Fruit fly (Drosophila melanogaster) whole organism, embryonic: Measurements from ENCODE around the gene CG5355.

Experiments used
- CG10321 ChIP-seq: fragments of 200-800 bp; sonication (Bioruptor generic); IDR thresholded peaks from 2 replicates; pipeline ENCODE4 v1.3.6; 2022; ENCODE audit warnings: missing biosample characterization, missing genetic modification characterization
- CG11504 ChIP-seq: fragments of 200-800 bp; sonication (Bioruptor generic); optimal IDR thresholded peaks from 3 replicates; lab custom pipeline; 2019; ENCODE audit warnings: missing biosample characterization, mild to moderate bottlenecking, missing genetic modification characterization, moderate library complexity
- CG12104 ChIP-seq: fragments of 200-800 bp; sonication (Bioruptor generic); optimal IDR thresholded peaks from 3 replicates; lab custom pipeline; 2016; ENCODE audit warnings: missing biosample characterization, missing genetic modification characterization
- CG12155 ChIP-seq: fragments of 200-800 bp; sonication (Bioruptor generic); optimal IDR thresholded peaks from 3 replicates; lab custom pipeline; 2016; ENCODE audit warnings: missing biosample characterization, missing genetic modification characterization
- CG15073 ChIP-seq: fragments of 200-800 bp; sonication (Bioruptor generic); optimal IDR thresholded peaks from 2 replicates; lab custom pipeline; 2016; ENCODE audit warnings: missing biosample characterization, missing genetic modification characterization
- CG1647 ChIP-seq: fragments of 200-800 bp; sonication (Bioruptor generic); optimal IDR thresholded peaks from 3 replicates; lab custom pipeline; 2016; ENCODE audit warnings: missing biosample characterization, missing genetic modification characterization
- CG17912 ChIP-seq: fragments of 200-800 bp; sonication (Bioruptor generic); optimal IDR thresholded peaks from 2 replicates; lab custom pipeline; 2018; ENCODE audit warnings: missing biosample characterization, mild to moderate bottlenecking, missing genetic modification characterization
- CG2116 ChIP-seq: fragments of 200-800 bp; sonication (Bioruptor generic); optimal IDR thresholded peaks from 3 replicates; lab custom pipeline; 2018; ENCODE audit warnings: missing biosample characterization, mild to moderate bottlenecking, missing genetic modification characterization
- CG2120 ChIP-seq: fragments of 200-800 bp; sonication (Bioruptor generic); optimal IDR thresholded peaks from 3 replicates; lab custom pipeline; 2016; ENCODE audit warnings: missing biosample characterization, missing genetic modification characterization
- CG2712 ChIP-seq: fragments of 200-800 bp; optimal IDR thresholded peaks from 3 replicates; lab custom pipeline; 2019; ENCODE audit warnings: missing biosample characterization, mild to moderate bottlenecking, missing genetic modification characterization, moderate library complexity
- CG3065 ChIP-seq: fragments of 200-800 bp; sonication (Bioruptor generic); optimal IDR thresholded peaks from 2 replicates; lab custom pipeline; 2016; ENCODE audit warnings: missing biosample characterization, missing genetic modification characterization
- CG31388 ChIP-seq: fragments of 200-800 bp; sonication (Bioruptor generic); optimal IDR thresholded peaks from 2 replicates; lab custom pipeline; 2016; ENCODE audit warnings: missing biosample characterization, missing genetic modification characterization
- CG3726 ChIP-seq: fragments of 200-800 bp; sonication (Bioruptor generic); IDR thresholded peaks from 3 replicates; pipeline ENCODE4, ENCODE4 v1.3.6; 2022; ENCODE audit warnings: missing biosample characterization, missing genetic modification characterization
- CG4854 ChIP-seq: fragments of 200-800 bp; sonication (Bioruptor generic); optimal IDR thresholded peaks from 2 replicates; lab custom pipeline; 2016; ENCODE audit warnings: missing biosample characterization, missing genetic modification characterization, inconsistent platforms
- CG6254 ChIP-seq: fragments of 200-800 bp; sonication (Bioruptor generic); optimal IDR thresholded peaks from 3 replicates; lab custom pipeline; 2017; ENCODE audit warnings: mild to moderate bottlenecking, missing biosample characterization, missing genetic modification reagents, missing genetic modification characterization
- CHES-1-like ChIP-seq: fragments of 200-800 bp; sonication (Bioruptor generic); optimal IDR thresholded peaks from 2 replicates; lab custom pipeline; 2016; ENCODE audit warnings: missing biosample characterization, missing genetic modification characterization
- Fer3 ChIP-seq: fragments of 200-800 bp; sonication (Bioruptor generic); optimal IDR thresholded peaks from 2 replicates; lab custom pipeline; 2018; ENCODE audit warnings: missing biosample characterization, mild to moderate bottlenecking, missing genetic modification characterization, moderate library complexity
- HmgZ ChIP-seq: fragments of 200-800 bp; sonication (Bioruptor generic); optimal IDR thresholded peaks from 2 replicates; lab custom pipeline; 2018; ENCODE audit warnings: missing biosample characterization, mild to moderate bottlenecking, missing genetic modification characterization
- Hr3 ChIP-seq: fragments of 200-800 bp; sonication (Bioruptor generic); optimal IDR thresholded peaks from 3 replicates; lab custom pipeline; 2016; ENCODE audit warnings: missing biosample characterization, missing genetic modification characterization
- Neu2 ChIP-seq: fragments of 200-800 bp; sonication (Bioruptor generic); optimal IDR thresholded peaks from 3 replicates; lab custom pipeline; 2016; ENCODE audit warnings: missing biosample characterization, missing genetic modification characterization, borderline replicate concordance
- Oaz ChIP-seq: fragments of 200-800 bp; sonication (Bioruptor generic); IDR thresholded peaks from 2 replicates; pipeline ENCODE4 v1.3.6; 2022; ENCODE audit warnings: missing biosample characterization, missing genetic modification characterization
- Usf ChIP-seq: fragments of 200-800 bp; sonication (Bioruptor generic); optimal IDR thresholded peaks from 2 replicates; lab custom pipeline; 2017; ENCODE audit warnings: missing genotype, missing biosample characterization, missing genetic modification characterization
- Xbp1 ChIP-seq: fragments of 200-800 bp; sonication (Bioruptor generic); optimal IDR thresholded peaks from 3 replicates; lab custom pipeline; 2016; ENCODE audit warnings: missing biosample characterization, mild to moderate bottlenecking, missing genetic modification characterization
- al ChIP-seq: fragments of 200-800 bp; sonication (Bioruptor generic); IDR thresholded peaks from 2 replicates; pipeline ENCODE4 v1.3.6; 2022; ENCODE audit warnings: missing biosample characterization, missing genetic modification characterization
- az2 ChIP-seq: fragments of 200-800 bp; sonication (Bioruptor generic); optimal IDR thresholded peaks from 3 replicates; lab custom pipeline; 2016; ENCODE audit warnings: missing biosample characterization, missing genetic modification characterization
- bsh ChIP-seq, 2 experiments: fragments of 200-800 bp; sonication (Bioruptor generic); optimal IDR thresholded peaks; 2 replicates each; lab custom pipeline; 2017 to 2018; ENCODE audit warnings: mild to moderate bottlenecking in 2 of 2, missing biosample characterization in 2 of 2, missing genetic modification characterization in 2 of 2, moderate library complexity in 1 of 2
- cato ChIP-seq: fragments of 200-800 bp; sonication (Bioruptor generic); optimal IDR thresholded peaks from 2 replicates; lab custom pipeline; 2016; ENCODE audit warnings: missing biosample characterization, missing genetic modification characterization, borderline replicate concordance
- chif ChIP-seq, 2 experiments: fragments of 200-800 bp; sonication (Bioruptor generic); optimal IDR thresholded peaks; 3 replicates each; lab custom pipeline; 2016; ENCODE audit warnings: missing biosample characterization in 2 of 2, missing genetic modification characterization in 2 of 2
- ci ChIP-seq: fragments of 200-800 bp; sonication (Bioruptor generic); IDR thresholded peaks from 3 replicates; pipeline ENCODE4 v1.3.6; 2022; ENCODE audit warnings: missing biosample characterization, missing genetic modification characterization
- crol ChIP-seq: fragments of 200-800 bp; sonication (Bioruptor generic); IDR thresholded peaks from 2 replicates; pipeline ENCODE4 v1.3.6; 2022; ENCODE audit warnings: missing biosample characterization, missing genetic modification characterization
- grau ChIP-seq: fragments of 200-800 bp; optimal IDR thresholded peaks from 3 replicates; lab custom pipeline; 2019; ENCODE audit warnings: missing biosample characterization, mild to moderate bottlenecking, missing genetic modification characterization, moderate library complexity
- inv ChIP-seq: fragments of 200-800 bp; sonication (Bioruptor generic); IDR thresholded peaks from 2 replicates; pipeline ENCODE4 v1.3.6; 2022; ENCODE audit warnings: missing biosample characterization, missing genetic modification characterization; ENCODE audit not compliant: partially characterized antibody
- kah ChIP-seq: fragments of 200-800 bp; sonication (Bioruptor generic); optimal IDR thresholded peaks from 2 replicates; lab custom pipeline; 2018; ENCODE audit warnings: missing biosample characterization, mild to moderate bottlenecking, missing genetic modification characterization
- knrl ChIP-seq: fragments of 200-800 bp; sonication (Bioruptor generic); IDR thresholded peaks from 3 replicates; pipeline ENCODE4 v1.3.6; 2022; ENCODE audit warnings: missing biosample characterization, missing genetic modification characterization; ENCODE audit not compliant: partially characterized antibody
- lov ChIP-seq, 2 experiments: fragments of 200-800 bp in 1 of 2; fragments of >200 bp in 1 of 2; sonication (Bioruptor generic) in 1 of 2; IDR thresholded peaks in 1 of 2; optimal IDR thresholded peaks in 1 of 2; 2 replicates in 1 of 2; 3 replicates in 1 of 2; pipeline versions ENCODE4 v1.3.6 to Lab custom; 2017 to 2022; ENCODE audit warnings: missing biosample characterization in 1 of 2, missing genetic modification characterization in 1 of 2
- nau ChIP-seq: fragments of 200-800 bp; sonication (Bioruptor generic); optimal IDR thresholded peaks from 3 replicates; lab custom pipeline; 2017; ENCODE audit warnings: missing biosample characterization, mild to moderate bottlenecking, missing genetic modification characterization, missing genetic modification reagents
- odd ChIP-seq: fragments of 200-800 bp; sonication (Bioruptor generic); optimal IDR thresholded peaks from 2 replicates; lab custom pipeline; 2017; ENCODE audit warnings: missing biosample characterization, mild to moderate bottlenecking, missing genetic modification characterization
- onecut ChIP-seq: fragments of 200-800 bp; sonication (Bioruptor generic); IDR thresholded peaks from 2 replicates; pipeline ENCODE4 v1.3.6; 2022; ENCODE audit warnings: missing biosample characterization, missing genetic modification characterization
- pfk ChIP-seq: fragments of 200-800 bp; sonication (Bioruptor generic); optimal IDR thresholded peaks from 2 replicates; lab custom pipeline; 2018; ENCODE audit warnings: missing biosample characterization, mild to moderate bottlenecking, missing genetic modification characterization, moderate library complexity
- pros ChIP-seq: fragments of 200-800 bp; sonication (Bioruptor generic); optimal IDR thresholded peaks from 3 replicates; lab custom pipeline; 2019; ENCODE audit warnings: missing biosample characterization, mild to moderate bottlenecking, missing genetic modification characterization, moderate library complexity
- scrt ChIP-seq: fragments of 200-800 bp; sonication (Bioruptor generic); optimal IDR thresholded peaks from 2 replicates; lab custom pipeline; 2018; ENCODE audit warnings: missing biosample characterization, mild to moderate bottlenecking, missing genetic modification characterization, moderate library complexity
- sob ChIP-seq: fragments of 200-800 bp; sonication (Bioruptor generic); IDR thresholded peaks from 2 replicates; pipeline ENCODE4 v1.3.6; 2022; ENCODE audit warnings: missing biosample characterization, missing genetic modification characterization
- stc ChIP-seq: fragments of 200-800 bp; sonication (Bioruptor generic); IDR thresholded peaks from 2 replicates; pipeline ENCODE4 v1.3.6; 2022; ENCODE audit warnings: missing biosample characterization, missing genetic modification characterization
- tin ChIP-seq: fragments of 200-800 bp; sonication (Bioruptor generic); optimal IDR thresholded peaks from 3 replicates; lab custom pipeline; 2016; ENCODE audit warnings: missing biosample characterization, missing genetic modification characterization
- tio ChIP-seq: fragments of 200-800 bp; sonication (Bioruptor generic); optimal IDR thresholded peaks from 2 replicates; lab custom pipeline; 2017; ENCODE audit warnings: missing biosample characterization, missing genetic modification characterization, inconsistent platforms
- usp ChIP-seq: fragments of >200 bp; optimal IDR thresholded peaks from 2 replicates; lab custom pipeline; 2017; ENCODE audit warnings: missing biosample characterization, missing genetic modification characterization
- wdn ChIP-seq: fragments of 200-800 bp; sonication (Bioruptor generic); IDR thresholded peaks from 2 replicates; pipeline ENCODE4 v1.3.6; 2022; ENCODE audit warnings: missing biosample characterization, missing genetic modification characterization
- zfh2 ChIP-seq: fragments of 200-800 bp; sonication (Bioruptor generic); optimal IDR thresholded peaks from 2 replicates; lab custom pipeline; 2016; ENCODE audit warnings: missing biosample characterization, missing genetic modification characterization

CG5355 gene

DNA sequence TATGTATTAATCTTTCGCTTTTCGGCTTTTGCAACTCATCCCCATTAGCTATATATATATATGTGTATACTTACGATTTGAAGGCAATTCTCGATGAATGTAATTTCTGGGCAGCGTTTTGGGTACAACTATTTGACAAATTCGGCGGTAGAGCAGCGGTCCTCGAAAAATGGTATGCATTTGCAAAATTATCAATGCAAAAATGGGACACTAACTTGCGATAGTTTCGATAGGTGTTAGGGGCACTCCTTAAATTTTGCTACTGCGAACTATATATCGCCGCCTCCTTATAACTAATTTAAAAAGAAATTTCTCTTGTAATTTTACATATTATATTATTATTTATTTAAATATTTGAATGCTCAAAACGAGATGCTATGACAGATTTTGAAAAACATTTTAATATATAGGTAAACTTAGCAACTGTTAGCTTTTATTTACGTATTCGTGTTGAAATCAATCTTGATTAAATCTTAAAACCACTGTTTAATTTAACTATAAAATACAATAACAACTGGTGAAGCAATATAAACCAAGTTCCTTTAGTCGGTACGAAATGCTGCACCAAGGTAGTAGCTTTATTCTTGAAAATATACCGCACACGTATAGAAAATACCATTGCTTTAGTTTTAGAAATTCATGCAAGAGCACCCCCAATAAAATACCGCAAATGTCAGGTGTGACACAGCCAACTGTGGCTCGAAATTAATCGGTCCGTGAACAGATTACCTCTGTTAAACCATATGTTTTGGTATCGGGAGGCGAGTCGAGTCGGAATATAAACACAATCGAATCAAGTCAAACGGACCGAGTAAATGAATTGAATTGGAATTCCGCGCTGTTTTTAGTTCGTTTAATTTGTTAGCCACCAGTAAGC lies at the start of gene CG5355, which contains the start of gene Klp31E (continued):
- TF ChIP-seq odd (GFP tag; lab: Kevin White, UChicago) (peak; percentile 63), CG15073 (GFP tag; lab: Kevin White, UChicago) (no peak), Fer3 (tag; lab: Kevin White, UChicago) (peak; percentile 49), ci (peak; percentile 59; the same call in 2 of the 3 replicates), Usf (peak; percentile 71), inv (GFP tag; lab: Robert Waterston, UW) (peak; percentile 57), CHES-1-like (peak; percentile 29), CG17912 (GFP tag; lab: Kevin White, UChicago) (no peak), HmgZ (tag; lab: Kevin White, UChicago) (peak; percentile 25), CG2120 (GFP tag; lab: Kevin White, UChicago) (peak; percentile 72), stc (GFP tag; lab: Robert Waterston, UW) (0 out of 2 replicates have a peak, but pooled peaks have one; percentile 26), grau (tag; lab: Kevin White, UChicago) (peak; percentile 79), CG10321 (no peak), onecut (GFP tag; lab: Robert Waterston, UW) (no peak), kah (no peak), CG3065 (GFP tag; lab: Kevin White, UChicago) (no peak), knrl (GFP tag; lab: Robert Waterston, UW) (peak; percentile 67; the same call in 2 of the 3 replicates), CG2116 (peak; percentile 81), pros (GFP tag; lab: Kevin White, UChicago) (no peak), wdn (GFP tag; lab: Robert Waterston, UW) (no peak), al (GFP tag; lab: Robert Waterston, UW) (0 out of 2 replicates have a peak, but pooled peaks have one; percentile 16), bsh (GFP tag; optimal IDR thresholded peaks at IDR 0.05; lab: Kevin White, UChicago) (peak in 1 of 2 experiments; percentile 58), lov (optimal IDR thresholded peaks at IDR 0.05; lab: Kevin White, UChicago) (no peak), lov (GFP tag; IDR thresholded peaks at IDR 0.05; lab: Robert Waterston, UW) (no peak), az2 (GFP tag; lab: Kevin White, UChicago) (peak; percentile 69), tio (GFP tag; lab: Kevin White, UChicago) (no peak), CG2712 (tag; lab: Kevin White, UChicago) (peak; percentile 85), pfk (GFP tag; lab: Kevin White, UChicago) (peak; percentile 41), CG6254 (no peak), scrt (GFP tag; lab: Kevin White, UChicago) (peak; percentile 63), CG11504 (tag; lab: Kevin White, UChicago) (peak; percentile 79), CG4854 (peak; percentile 14), tin (GFP tag; lab: Kevin White, UChicago) (peak; percentile 57), chif (GFP tag; optimal IDR thresholded peaks at IDR 0.05; lab: Kevin White, UChicago) (peak; percentile 7 to 41), crol (GFP tag; lab: Robert Waterston, UW) (no peak), Neu2 (GFP tag; lab: Kevin White, UChicago) (peak; percentile 87), CG31388 (GFP tag; lab: Kevin White, UChicago) (peak; percentile 28), CG12104 (GFP tag; lab: Kevin White, UChicago) (peak; percentile 69), Oaz (GFP tag; lab: Robert Waterston, UW) (0 out of 2 replicates have a peak, but pooled peaks have one; percentile 46), CG12155 (GFP tag; lab: Kevin White, UChicago) (peak; percentile 41), Xbp1 (GFP tag; lab: Kevin White, UChicago) (peak; percentile 71), Hr3 (peak; percentile 71), zfh2 (peak; percentile 56), sob (GFP tag; lab: Robert Waterston, UW) (peak; percentile 64), CG1647 (GFP tag; lab: Kevin White, UChicago) (peak; percentile 10), nau (no peak), usp (GFP tag; lab: Kevin White, UChicago) (no peak), cato (GFP tag; lab: Kevin White, UChicago) (peak; percentile 49), CG3726 (GFP tag; lab: Robert Waterston, UW) (no peak)
